Fruit fly (Drosophila melanogaster): ENCODE measurements around the gene CG33928.

DNA sequence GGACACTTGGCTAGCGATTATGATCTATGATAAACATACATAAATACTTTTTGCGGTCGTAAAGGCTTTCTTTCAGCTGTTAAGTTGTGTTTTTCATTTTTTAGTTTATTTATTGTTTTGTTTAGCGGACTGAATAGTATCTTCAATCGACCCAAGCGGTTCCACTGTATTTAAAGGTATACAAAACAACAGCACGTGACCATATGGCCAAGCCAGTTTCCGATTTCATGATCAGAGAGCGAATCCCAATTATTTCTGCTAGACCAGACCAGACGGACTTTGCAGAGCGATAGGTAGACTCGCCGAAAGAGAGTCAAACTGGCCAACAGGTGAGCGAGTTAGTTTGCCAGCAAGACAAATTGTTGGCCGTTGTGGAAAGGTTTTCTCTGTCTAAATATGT is 35.1 kb upstream of the CG33928 start, which contains the start of gene Sgt:
- TF ChIP-seq CG10147 (GFP tag; optimal IDR thresholded peaks at IDR 0.05) (no peak), HmgZ (tag; optimal IDR thresholded peaks at IDR 0.05) (peak; percentile 11), CG3065 (GFP tag; optimal IDR thresholded peaks at IDR 0.05) (no peak), Nf-YA (GFP tag; IDR thresholded peaks at IDR 0.05) (no peak), CG10209 (GFP tag; optimal IDR thresholded peaks at IDR 0.05) (no peak), fu2 (GFP tag; optimal IDR thresholded peaks at IDR 0.05) (no peak), CG9727 (GFP tag; optimal IDR thresholded peaks at IDR 0.05) (no peak), E2f2 (GFP tag; IDR thresholded peaks at IDR 0.05) (no peak), Abd-B (GFP tag; optimal IDR thresholded peaks at IDR 0.05) (no peak), caup (GFP tag; optimal IDR thresholded peaks at IDR 0.05; ENCODE audit: severe bottlenecking) (no peak)
